Fruit fly (Drosophila melanogaster) whole organism, wandering third instar larva: ENCODE results near the gene trbl.

Experiments used
- Abd-B ChIP-seq: fragments of >200 bp; optimal IDR thresholded peaks from 2 replicates; lab custom pipeline; 2017; ENCODE audit warnings: missing biosample characterization, missing genetic modification characterization
- CG32264 ChIP-seq: fragments of 200-800 bp; sonication (Bioruptor generic); optimal IDR thresholded peaks from 2 replicates; lab custom pipeline; 2016; ENCODE audit warnings: missing biosample characterization, missing genetic modification characterization
- CrebA ChIP-seq: fragments of 200-800 bp; sonication (Bioruptor generic); optimal IDR thresholded peaks from 2 replicates; lab custom pipeline; 2016; ENCODE audit warnings: missing biosample characterization, mild to moderate bottlenecking, missing genetic modification characterization, borderline replicate concordance
- Dfd ChIP-seq: fragments of >200 bp; optimal IDR thresholded peaks from 2 replicates; lab custom pipeline; 2017; ENCODE audit warnings: missing biosample characterization, missing genetic modification characterization
- Dif ChIP-seq: fragments of 200-275, 200-300 bp; sonication (Bioruptor generic); optimal IDR thresholded peaks from 2 replicates; lab custom pipeline; 2018; ENCODE audit warnings: missing biosample characterization, missing genetic modification characterization; ENCODE audit not compliant: partially characterized antibody
- GATAd ChIP-seq: sonication (Bioruptor generic); optimal IDR thresholded peaks from 2 replicates; lab custom pipeline; 2016; ENCODE audit warnings: missing biosample characterization, missing genetic modification characterization
- Hnf4 ChIP-seq: fragments of 200-800 bp; sonication (Bioruptor generic); optimal IDR thresholded peaks from 2 replicates; lab custom pipeline; 2016; ENCODE audit warnings: missing biosample characterization, mild to moderate bottlenecking, missing genetic modification characterization
- Hr83 ChIP-seq: fragments of 200-300 bp; sonication (Bioruptor generic); optimal IDR thresholded peaks from 2 replicates; lab custom pipeline; 2016; ENCODE audit warnings: missing biosample characterization, mild to moderate bottlenecking, missing genetic modification characterization, moderate library complexity; ENCODE audit not compliant: poor library complexity, severe bottlenecking
- Jra ChIP-seq: sonication (Bioruptor generic); optimal IDR thresholded peaks from 2 replicates; lab custom pipeline; 2016; ENCODE audit warnings: missing biosample characterization, missing genetic modification characterization
- Mio ChIP-seq: sonication (Bioruptor generic); optimal IDR thresholded peaks from 2 replicates; lab custom pipeline; 2016; ENCODE audit warnings: missing biosample characterization, missing genetic modification characterization
- Myc ChIP-seq: fragments of >200 bp; optimal IDR thresholded peaks from 2 replicates; lab custom pipeline; 2017
- N ChIP-seq: fragments of >200 bp; optimal IDR thresholded peaks from 2 replicates; lab custom pipeline; 2018; ENCODE audit warnings: missing biosample characterization, missing external identifiers, missing genetic modification characterization
- OdsH ChIP-seq: fragments of 200-800 bp; sonication (Bioruptor generic); optimal IDR thresholded peaks from 2 replicates; lab custom pipeline; 2016; ENCODE audit warnings: missing biosample characterization, mild to moderate bottlenecking, missing genetic modification characterization
- Rel ChIP-seq, 2 experiments: fragments of 200-800 bp; sonication (Bioruptor generic) in 1 of 2; optimal IDR thresholded peaks; 2 replicates in 1 of 2; 3 replicates in 1 of 2; lab custom pipeline; 2016 to 2019; ENCODE audit warnings: mild to moderate bottlenecking in 2 of 2, missing biosample characterization in 2 of 2, missing genetic modification characterization in 2 of 2, moderate library complexity in 1 of 2
- Sp1 ChIP-seq: fragments of 200-800 bp; sonication (Bioruptor generic); optimal IDR thresholded peaks from 3 replicates; lab custom pipeline; 2019; ENCODE audit warnings: missing biosample characterization, mild to moderate bottlenecking, missing genetic modification characterization, moderate library complexity
- Vsx2 ChIP-seq: fragments of 200-300, 225-300 bp; sonication (Bioruptor generic); optimal IDR thresholded peaks from 2 replicates; lab custom pipeline; 2018; ENCODE audit warnings: missing biosample characterization, missing genetic modification characterization; ENCODE audit not compliant: partially characterized antibody
- br ChIP-seq: fragments of 200-800 bp; sonication (Bioruptor generic); optimal IDR thresholded peaks from 2 replicates; lab custom pipeline; 2016; ENCODE audit warnings: missing biosample characterization, missing genetic modification characterization
- dl ChIP-seq, 2 experiments: fragments of 175-275, 200-275 bp in 1 of 2; fragments of 200-275 bp in 1 of 2; sonication (Bioruptor generic); optimal IDR thresholded peaks; lab custom pipeline; 2018; ENCODE audit warnings: mild to moderate bottlenecking in 2 of 2, missing biosample characterization in 2 of 2, missing genetic modification characterization in 2 of 2, moderate library complexity in 2 of 2; ENCODE audit not compliant: partially characterized antibody in 2 of 2, insufficient read depth in 1 of 2
- dmrt93B ChIP-seq: fragments of 200-800 bp; sonication (Bioruptor generic); optimal IDR thresholded peaks from 2 replicates; lab custom pipeline; 2018; ENCODE audit warnings: missing biosample characterization, mild to moderate bottlenecking, missing genetic modification characterization
- ey ChIP-seq: fragments of 200-800 bp; sonication (Bioruptor generic); optimal IDR thresholded peaks from 2 replicates; lab custom pipeline; 2016; ENCODE audit warnings: missing biosample characterization, missing genetic modification characterization
- foxo ChIP-seq, 2 experiments: fragments of 200-800 bp; sonication (Bioruptor generic); optimal IDR thresholded peaks; 2 replicates in 1 of 2; 3 replicates in 1 of 2; lab custom pipeline; 2016 to 2017; ENCODE audit warnings: missing biosample characterization in 2 of 2, missing genetic modification characterization in 2 of 2
- fru ChIP-seq: fragments of 200-800 bp; sonication (Bioruptor generic); optimal IDR thresholded peaks from 3 replicates; lab custom pipeline; 2016; ENCODE audit warnings: missing biosample characterization, mild to moderate bottlenecking, missing genetic modification characterization
- h ChIP-seq: fragments of 200-800 bp; sonication (Bioruptor generic); optimal IDR thresholded peaks from 3 replicates; lab custom pipeline; 2016; ENCODE audit warnings: missing biosample characterization, mild to moderate bottlenecking, missing genetic modification characterization
- jim ChIP-seq: fragments of 175-275, 200-325 bp; sonication (Bioruptor generic); optimal IDR thresholded peaks from 2 replicates; lab custom pipeline; 2016; ENCODE audit warnings: missing biosample characterization, mild to moderate bottlenecking, missing genetic modification characterization
- lola ChIP-seq: fragments of >200 bp; optimal IDR thresholded peaks from 2 replicates; lab custom pipeline; 2017; ENCODE audit warnings: missing biosample characterization, missing genetic modification characterization
- pan ChIP-seq: fragments of >200 bp; optimal IDR thresholded peaks from 2 replicates; lab custom pipeline; 2017
- psq ChIP-seq: fragments of 200-800 bp; sonication (Bioruptor generic); optimal IDR thresholded peaks from 3 replicates; lab custom pipeline; 2017; ENCODE audit warnings: missing biosample characterization, mild to moderate bottlenecking, missing genetic modification characterization, moderate library complexity
- rgr ChIP-seq: fragments of 200-800 bp; sonication (Bioruptor generic); optimal IDR thresholded peaks from 3 replicates; lab custom pipeline; 2016; ENCODE audit warnings: missing biosample characterization, mild to moderate bottlenecking, missing genetic modification characterization
- tai ChIP-seq: sonication (Bioruptor generic); optimal IDR thresholded peaks from 2 replicates; lab custom pipeline; 2016; ENCODE audit warnings: missing biosample characterization, missing genetic modification characterization
- usp ChIP-seq: fragments of >200 bp; optimal IDR thresholded peaks from 2 replicates; lab custom pipeline; 2017; ENCODE audit warnings: missing biosample characterization, missing genetic modification characterization
- woc ChIP-seq: sonication (Bioruptor generic); optimal IDR thresholded peaks from 2 replicates; lab custom pipeline; 2016; ENCODE audit warnings: missing biosample characterization, mild to moderate bottlenecking, missing genetic modification characterization

The trbl gene

dm6 chr3L:20413304-20413703, 11.9 kb upstream of the trbl start, which contains the start of gene zye:
Gene zye, plus strand, starts transcription at chr3L:20413604.
- TF ChIP-seq Hr83 (GFP tag; lab: Kevin White, UChicago) (no peak), foxo (GFP tag; optimal IDR thresholded peaks at IDR 0.05; lab: Kevin White, UChicago) (no peak), Vsx2 (GFP tag; lab: Kevin White, UChicago) (no peak), Dfd (GFP tag; lab: Kevin White, UChicago) (no peak), Abd-B (GFP tag; lab: Kevin White, UChicago) (no peak), ey (GFP tag; lab: Kevin White, UChicago) (no peak), Jra (GFP tag; lab: Kevin White, UChicago) (no peak), GATAd (no peak), usp (GFP tag; lab: Kevin White, UChicago) (no peak), pan (lab: Kevin White, UChicago) (no peak), Sp1 (GFP tag; lab: Kevin White, UChicago) (no peak), CG32264 (no peak), rgr (no peak), lola (GFP tag; lab: Kevin White, UChicago) (no peak), tai (GFP tag; lab: Kevin White, UChicago) (no peak), Hnf4 (no peak), dmrt93B (GFP tag; lab: Kevin White, UChicago) (no peak)

- TF ChIP-seq br (GFP tag; lab: Kevin White, UChicago) (no peak), Vsx2 (GFP tag; lab: Kevin White, UChicago) (peak; percentile 93), N (GFP tag; lab: Kevin White, UChicago) (peak; percentile 11), CrebA (GFP tag; lab: Kevin White, UChicago) (no peak), rgr (peak; percentile 7), dl (GFP tag; optimal IDR thresholded peaks at IDR 0.05; lab: Kevin White, UChicago; ENCODE audit: insufficient read depth in 1 of 2, partially characterized antibody in 2 of 2) (no peak), fru (GFP tag; lab: Kevin White, UChicago) (peak; percentile 2), Myc (peak; percentile 27)
Observed at dm6 chr3L:20410780-20411179, 9.4 kb upstream of the trbl start.

dm6 chr3L:20410345-20410744, 8.9 kb upstream of the trbl start, which contains the start of gene CG13248:
Gene CG13248, minus strand, starts transcription at chr3L:20410566.
- TF ChIP-seq Myc (no peak), CrebA (GFP tag; lab: Kevin White, UChicago) (no peak), psq (GFP tag; lab: Kevin White, UChicago) (no peak), h (GFP tag; lab: Kevin White, UChicago) (no peak), dl (GFP tag; optimal IDR thresholded peaks at IDR 0.05; lab: Kevin White, UChicago; ENCODE audit: insufficient read depth in 1 of 2, partially characterized antibody in 2 of 2) (no peak), CG32264 (no peak), Mio (GFP tag; lab: Kevin White, UChicago) (no peak), Dif (GFP tag; lab: Kevin White, UChicago) (no peak), Dfd (GFP tag; lab: Kevin White, UChicago) (no peak), woc (GFP tag; lab: Kevin White, UChicago) (no peak), OdsH (GFP tag; lab: Kevin White, UChicago) (no peak), N (GFP tag; lab: Kevin White, UChicago) (no peak), jim (GFP tag; lab: Kevin White, UChicago) (no peak), br (GFP tag; lab: Kevin White, UChicago) (no peak), Abd-B (GFP tag; lab: Kevin White, UChicago) (no peak), foxo (GFP tag; optimal IDR thresholded peaks at IDR 0.05; lab: Kevin White, UChicago) (no peak), Rel (GFP tag; optimal IDR thresholded peaks at IDR 0.05; lab: Kevin White, UChicago) (no peak), Rel (tag; optimal IDR thresholded peaks at IDR 0.05; lab: Kevin White, UChicago) (no peak)
- TF ChIP-seq, all 38 proteins: peak for 0
